Worm (Caenorhabditis elegans) whole organism, L3 larva: ENCODE measurements around the gene Y77E11A.23.

ENCODE experiments used
- ceh-9 ChIP-seq: sonication (generic microtip); optimal IDR thresholded peaks from 2 replicates; lab custom pipeline; 2018; ENCODE audit warnings: missing biosample characterization, missing genetic modification characterization
- egl-5 ChIP-seq: fragments of 150-350 bp; optimal IDR thresholded peaks from 2 replicates; lab custom pipeline; 2017; ENCODE audit warnings: missing biosample characterization, missing genetic modification reagents, missing genetic modification characterization, inconsistent platforms
- elt-3 ChIP-seq, 3 experiments: fragments of 150-350 bp in 1 of 3; sonication (generic microtip) in 2 of 3; optimal IDR thresholded peaks; 2 replicates in 2 of 3; 4 replicates in 1 of 3; lab custom pipeline; 2014 to 2017; ENCODE audit warnings: missing biosample characterization in 3 of 3, missing genetic modification characterization in 3 of 3
- jun-1 ChIP-seq: fragments of 150-350 bp; optimal IDR thresholded peaks from 2 replicates; lab custom pipeline; 2014; ENCODE audit warnings: missing biosample characterization, missing genetic modification reagents, missing genetic modification characterization
- mdl-1 ChIP-seq: fragments of 150-350 bp; optimal IDR thresholded peaks from 2 replicates; lab custom pipeline; 2014; ENCODE audit warnings: missing biosample characterization, missing genetic modification characterization
- snpc-4 ChIP-seq: fragments of 150-350 bp; optimal IDR thresholded peaks from 2 replicates; lab custom pipeline; 2014; ENCODE audit warnings: missing biosample characterization, missing genetic modification characterization
- unc-39 ChIP-seq: sonication (generic microtip); optimal IDR thresholded peaks from 4 replicates; lab custom pipeline; 2017; ENCODE audit warnings: missing biosample characterization, missing genetic modification characterization
- zag-1 ChIP-seq: fragments of 150-350 bp; optimal IDR thresholded peaks from 2 replicates; lab custom pipeline; 2014; ENCODE audit warnings: missing biosample characterization, missing genetic modification characterization

DNA sequence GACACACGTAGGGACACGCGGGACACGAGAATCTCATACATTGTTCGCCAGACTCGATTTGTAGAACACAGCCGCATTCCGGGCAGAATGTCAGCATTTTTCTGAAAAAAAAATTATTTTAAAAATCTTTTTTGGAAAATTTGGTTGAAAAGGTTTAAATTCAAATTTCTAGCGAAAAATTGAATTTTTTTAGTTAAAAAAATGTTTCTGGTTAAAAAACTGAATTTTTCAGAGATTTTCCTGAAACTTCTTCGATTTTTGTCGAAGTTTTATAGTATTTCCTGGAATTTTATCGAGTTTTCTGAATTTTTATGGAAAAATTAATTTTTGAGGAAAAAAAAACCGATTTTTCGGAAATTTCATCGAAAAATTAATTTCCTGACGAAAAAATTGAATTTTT lies 20.2 kb downstream of the Y77E11A.23 start, which contains the start of gene rpc-11:
- TF ChIP-seq elt-3 (tag; optimal IDR thresholded peaks at IDR 0.05; lab: Kevin White, UChicago) (no peak), mdl-1 (tag; lab: Kevin White, UChicago) (no peak), zag-1 (tag; lab: Kevin White, UChicago) (no peak), snpc-4 (tag; lab: Kevin White, UChicago) (no peak), egl-5 (no peak), ceh-9 (tag; lab: Kevin White, UChicago) (no peak), jun-1 (tag; lab: Kevin White, UChicago) (no peak), unc-39 (tag; lab: Kevin White, UChicago) (no peak)
